Worm (Caenorhabditis elegans): Measurements from ENCODE around the gene dylt-3.

dylt-3 gene

ce11 chrII:8222309-8223065, 41.0 kb downstream of the dylt-3 start, which contains the start of gene dab-1 (continued):
- TF ChIP-seq efl-1 (optimal IDR thresholded peaks at IDR 0.05) (peak; percentile 4 to 11), efl-1 (GFP tag; optimal IDR thresholded peaks at IDR 0.05 in 1 of 2) (peak in 1 of 2 experiments; percentile 69), nhr-19 (GFP tag; conservative IDR thresholded peaks at IDR 0.05) (no peak), lin-15B (tag; optimal IDR thresholded peaks at IDR 0.05) (no peak), F16B12.6 (tag; optimal IDR thresholded peaks at IDR 0.05) (no peak), nhr-71 (tag; optimal IDR thresholded peaks at IDR 0.05) (peak; percentile 34), Y116A8C.19 (tag; optimal IDR thresholded peaks at IDR 0.05; ENCODE audit: borderline replicate concordance) (no peak)

ce11 chrII:8223422-8223821, 41.9 kb downstream of the dylt-3 start:
- TF ChIP-seq nhr-47 (tag; optimal IDR thresholded peaks at IDR 0.05) (no peak), nhr-85 (tag) (peak; percentile 41), aha-1 (tag; optimal IDR thresholded peaks at IDR 0.05) (no peak)

- TF ChIP-seq ama-1 (optimal IDR thresholded peaks at IDR 0.05) (no peak), egl-27 (tag; optimal IDR thresholded peaks at IDR 0.05) (no peak), aly-2 (tag; optimal IDR thresholded peaks at IDR 0.05) (no peak), nhr-12 (tag; optimal IDR thresholded peaks at IDR 0.05) (no peak), elt-3 (tag; optimal IDR thresholded peaks at IDR 0.05) (peak in 1 of 6 experiments; percentile 14), snpc-4 (tag; optimal IDR thresholded peaks at IDR 0.05) (no peak), hlh-17 (GFP tag; optimal IDR thresholded peaks at IDR 0.05; ENCODE audit: borderline replicate concordance) (no peak), ceh-82 (tag; optimal IDR thresholded peaks at IDR 0.05) (no peak), nhr-237 (tag; optimal IDR thresholded peaks at IDR 0.05) (no peak), unc-30 (tag; optimal IDR thresholded peaks at IDR 0.05) (no peak), hpl-2 (GFP tag; optimal IDR thresholded peaks at IDR 0.05) (no peak), nhr-20 (tag; optimal IDR thresholded peaks at IDR 0.05) (no peak), ceh-63 (GFP tag; optimal IDR thresholded peaks at IDR 0.05) (no peak), F16B12.6 (tag; optimal IDR thresholded peaks at IDR 0.05) (no peak), unc-62 (GFP tag; optimal IDR thresholded peaks at IDR 0.05) (no peak), lin-14 (GFP tag; optimal IDR thresholded peaks at IDR 0.05) (no peak), ets-5 (GFP tag; IDR thresholded peaks at IDR 0.05) (no peak), fos-1 (tag; optimal IDR thresholded peaks at IDR 0.05) (no peak), pag-3 (tag; optimal IDR thresholded peaks at IDR 0.05; ENCODE audit: borderline replicate concordance, insufficient read depth) (no peak), blmp-1 (tag; optimal IDR thresholded peaks at IDR 0.05) (peak; percentile 78), ceh-8 (GFP tag; optimal IDR thresholded peaks at IDR 0.05) (peak; percentile 31), dsc-1 (tag; optimal IDR thresholded peaks at IDR 0.05) (no peak)
These were observed 42.4 kb downstream of the dylt-3 start for ce11 chrII:8223945-8224344.

- no peak for TF ChIP-seq ets-5 (GFP tag; IDR thresholded peaks at IDR 0.05)
- no peak for TF ChIP-seq F16B12.6 (tag; optimal IDR thresholded peaks at IDR 0.05)
- TF ChIP-seq blmp-1 (tag; optimal IDR thresholded peaks at IDR 0.05), result peak; percentile 85
- peak; percentile 6 for TF ChIP-seq nhr-85 (tag)
- TF ChIP-seq efl-3 (GFP tag; optimal IDR thresholded peaks at IDR 0.05), result no peak
- TF ChIP-seq ama-1 (optimal IDR thresholded peaks at IDR 0.05), result no peak
- no peak for TF ChIP-seq mdl-1 (tag; optimal IDR thresholded peaks at IDR 0.05)
- no peak for TF ChIP-seq C16A3.4 (tag; optimal IDR thresholded peaks at IDR 0.05)
- TF ChIP-seq swsn-7 (tag; optimal IDR thresholded peaks at IDR 0.05), result no peak
- peak in 1 of 6 experiments; percentile 4 for TF ChIP-seq elt-3 (tag; optimal IDR thresholded peaks at IDR 0.05)
- TF ChIP-seq lin-14 (GFP tag; optimal IDR thresholded peaks at IDR 0.05), result peak; percentile 23
These were observed 43.1 kb downstream of the dylt-3 start for ce11 chrII:8224623-8225022.
